Fruit fly (Drosophila melanogaster) Kc167 (cell line): ENCODE measurements around the gene CG32706.

Experiments
- Sin3A ChIP-seq: fragments of >200 bp; optimal IDR thresholded peaks from 2 replicates; lab custom pipeline; 2018; ENCODE audit warnings: missing external identifiers
- insv ChIP-seq: fragments of >200 bp; optimal IDR thresholded peaks from 3 replicates; lab custom pipeline; 2018; ENCODE audit warnings: missing external identifiers
- psq ChIP-seq: fragments of >200 bp; optimal IDR thresholded peaks from 2 replicates; lab custom pipeline; 2017; ENCODE audit warnings: missing external identifiers
- ttk ChIP-seq: sonication (Bioruptor generic); optimal IDR thresholded peaks from 2 replicates; lab custom pipeline; 2017; ENCODE audit warnings: missing external identifiers

DNA sequence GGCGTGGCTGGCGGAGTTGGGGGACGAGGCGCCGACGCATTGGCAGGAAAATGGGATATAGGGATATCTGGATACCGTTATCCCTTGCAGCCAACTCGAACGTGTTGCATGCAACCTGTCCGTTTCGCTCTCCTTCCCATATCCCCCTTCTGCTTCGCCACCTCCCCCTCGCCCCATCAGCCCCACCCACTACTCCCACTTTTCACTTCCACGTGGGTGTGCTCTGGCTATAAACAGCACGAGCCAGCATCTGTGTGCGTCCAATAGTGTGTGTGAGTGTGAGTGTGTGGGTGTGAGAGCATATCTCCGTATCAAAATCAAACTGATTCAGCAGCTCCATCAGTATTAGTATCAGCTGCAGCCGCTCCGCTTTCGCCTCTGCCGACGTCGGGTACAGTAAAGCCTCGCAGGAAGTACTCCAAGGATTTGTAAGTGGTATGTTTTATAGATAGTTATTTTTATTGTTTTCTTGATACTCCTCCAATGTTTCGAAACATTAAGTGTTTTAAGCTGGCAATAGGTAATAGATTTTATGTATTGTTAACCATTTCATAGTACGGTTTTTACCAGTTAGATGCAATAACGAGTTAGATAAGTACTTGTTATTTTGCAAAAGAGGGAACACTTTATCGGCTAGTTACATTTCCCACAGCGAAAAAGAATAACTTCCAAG, 32.2 kb downstream of the CG32706 start:
- no peak for TF ChIP-seq insv (lab: Kevin White, UChicago)
- no peak for TF ChIP-seq psq
- no peak for TF ChIP-seq Sin3A (lab: Kevin White, UChicago)
- no peak for TF ChIP-seq ttk
